Fruit fly (Drosophila melanogaster): ENCODE data around the gene CG6495.

DNA sequence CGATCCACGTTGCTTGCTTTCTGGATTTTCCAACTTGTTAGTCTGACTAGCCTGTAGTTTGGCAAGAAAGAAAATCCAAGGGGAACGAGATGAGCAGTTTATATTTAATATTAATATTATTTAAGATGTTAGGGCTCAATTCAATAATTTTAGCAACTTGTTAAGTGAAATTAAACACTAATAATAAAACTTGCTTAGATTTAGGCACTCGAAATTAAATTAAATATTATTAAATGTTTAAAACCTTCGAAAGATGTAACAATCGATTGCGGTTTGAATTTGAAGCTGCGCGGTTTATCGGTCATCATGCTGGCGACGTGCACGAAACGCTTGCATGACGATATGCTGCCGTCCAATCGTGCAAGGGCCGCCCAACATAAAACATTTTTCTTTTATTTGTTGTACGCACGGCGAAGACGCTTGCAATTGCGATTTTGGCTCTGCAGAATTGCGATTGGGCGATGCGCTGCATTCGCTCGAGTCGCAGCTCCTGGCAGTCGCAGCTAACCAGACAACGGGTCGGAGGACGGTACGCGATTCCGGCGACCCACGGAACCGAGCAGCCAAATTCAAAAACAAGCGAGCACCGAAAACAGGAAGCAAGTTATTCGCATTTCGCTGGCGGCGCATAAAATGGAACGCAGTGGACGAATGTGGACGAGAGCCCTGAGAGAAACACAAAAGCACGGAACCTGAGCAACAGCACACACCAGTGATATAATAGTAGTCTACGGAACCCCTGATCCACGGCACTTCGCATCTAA, 23.7 kb upstream of the CG6495 start, which contains the start of the genes Vha16-5 and CG12299:
- TF ChIP-seq Mio (GFP tag; optimal IDR thresholded peaks at IDR 0.05) (no peak), tai (GFP tag; optimal IDR thresholded peaks at IDR 0.05) (no peak), Sp1 (GFP tag; optimal IDR thresholded peaks at IDR 0.05) (no peak), Jra (GFP tag; optimal IDR thresholded peaks at IDR 0.05) (no peak), foxo (GFP tag; optimal IDR thresholded peaks at IDR 0.05) (no peak)

Data from whole organism, wandering third instar larva.